Worm (Caenorhabditis elegans): ENCODE results near the gene myrf-2.

myrf-2 gene

ce11 chrX:10230872-10231271 lies 36.7 kb upstream of the myrf-2 start:
- TF ChIP-seq blmp-1 (tag; optimal IDR thresholded peaks at IDR 0.05) (peak; percentile 82), flh-1 (GFP tag; optimal IDR thresholded peaks at IDR 0.05) (no peak)

DNA sequence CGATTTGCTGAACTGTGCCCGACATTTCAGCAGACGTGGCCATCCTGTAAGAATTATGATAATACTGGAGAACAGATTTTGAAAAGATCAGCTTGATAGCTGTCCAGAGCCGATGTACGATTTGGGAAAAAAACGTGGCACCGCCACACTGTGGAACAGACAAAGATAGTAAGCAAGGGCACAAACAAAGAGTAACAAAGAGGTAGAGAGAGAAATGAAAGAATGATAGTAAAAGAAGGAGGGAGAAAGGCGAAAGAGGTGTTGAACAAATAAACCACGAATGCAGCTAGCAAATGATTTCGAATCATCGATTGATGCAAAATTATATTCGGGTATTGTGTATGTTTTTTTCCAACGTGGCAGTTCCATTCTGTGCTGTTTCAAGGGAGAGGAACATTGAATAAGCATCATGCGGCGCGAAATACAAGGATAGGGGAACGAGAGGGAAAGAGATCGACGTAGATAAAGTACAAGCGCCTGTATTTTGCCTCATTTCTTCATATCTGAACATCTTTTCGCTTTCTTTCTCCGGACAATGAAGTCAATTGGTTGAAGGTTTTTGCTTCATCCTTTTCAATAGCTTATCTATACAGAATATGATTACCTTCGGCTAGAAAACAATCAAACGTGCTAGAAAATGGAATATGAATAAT lies 34.0 kb upstream of the myrf-2 start, which contains the start of gene C14H10.3:
Gene C14H10.3 (minus strand): TSS at position 44 of the 653 bp plus-strand sequence.
- TF ChIP-seq elt-1 (tag; optimal IDR thresholded peaks at IDR 0.05; ENCODE audit: borderline replicate concordance, insufficient read depth) (peak; percentile 62), tbx-8 (GFP tag; optimal IDR thresholded peaks at IDR 0.05) (no peak), ham-2 (GFP tag; optimal IDR thresholded peaks at IDR 0.05) (peak; percentile 16)

DNA sequence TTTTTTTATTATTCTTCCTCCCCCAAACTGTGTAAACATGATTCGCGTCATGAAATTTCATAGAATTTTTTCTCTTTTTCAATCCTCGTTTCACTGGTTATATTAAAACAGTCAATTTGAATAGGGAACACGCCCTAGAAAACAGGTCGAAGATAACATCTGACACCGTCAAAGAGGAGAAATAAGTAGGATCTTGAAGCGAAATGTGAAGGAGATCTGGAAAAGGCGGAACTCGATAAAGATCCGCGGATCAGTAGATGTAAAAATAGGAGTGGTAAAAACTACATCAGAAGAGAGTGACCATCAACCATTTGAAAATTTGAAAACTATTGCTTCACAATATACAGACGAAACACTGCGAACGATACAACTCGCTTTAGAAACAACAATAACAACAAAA lies 33.0 kb upstream of the myrf-2 start:
- TF ChIP-seq elt-1 (tag; optimal IDR thresholded peaks at IDR 0.05; ENCODE audit: borderline replicate concordance, insufficient read depth) (peak; percentile 50), mep-1 (tag; optimal IDR thresholded peaks at IDR 0.05) (no peak), tbx-8 (GFP tag; optimal IDR thresholded peaks at IDR 0.05) (no peak)

- TF ChIP-seq mls-2 (tag; optimal IDR thresholded peaks at IDR 0.05) (no peak), M03D4.4 (tag; optimal IDR thresholded peaks at IDR 0.05) (no peak), blmp-1 (tag; optimal IDR thresholded peaks at IDR 0.05) (no peak), ham-2 (GFP tag; optimal IDR thresholded peaks at IDR 0.05) (no peak), unc-39 (tag; optimal IDR thresholded peaks at IDR 0.05) (no peak), ztf-11 (tag; optimal IDR thresholded peaks at IDR 0.05) (no peak), unc-120 (tag; optimal IDR thresholded peaks at IDR 0.05; ENCODE audit: poor library complexity, severe bottlenecking) (no peak), lin-13 (tag; optimal IDR thresholded peaks at IDR 0.05) (no peak), ceh-39 (tag; optimal IDR thresholded peaks at IDR 0.05) (no peak), elt-1 (tag; optimal IDR thresholded peaks at IDR 0.05; ENCODE audit: borderline replicate concordance, insufficient read depth) (no peak)
Observed at ce11 chrX:10225845-10226244, 31.7 kb upstream of the myrf-2 start.

ce11 chrX:10219184-10219705 lies 25.1 kb upstream of the myrf-2 start:
- TF ChIP-seq unc-39 (tag; optimal IDR thresholded peaks at IDR 0.05) (no peak), elt-3 (tag; optimal IDR thresholded peaks at IDR 0.05) (no peak), unc-120 (tag; optimal IDR thresholded peaks at IDR 0.05; ENCODE audit: poor library complexity, severe bottlenecking) (no peak), cnd-1 (tag; optimal IDR thresholded peaks at IDR 0.05) (no peak), lin-32 (GFP tag; optimal IDR thresholded peaks at IDR 0.05) (no peak), nhr-2 (tag; optimal IDR thresholded peaks at IDR 0.05) (no peak), hlh-1 (tag; optimal IDR thresholded peaks at IDR 0.05) (no peak), ceh-43 (GFP tag; optimal IDR thresholded peaks at IDR 0.05) (no peak), mls-2 (tag; optimal IDR thresholded peaks at IDR 0.05) (no peak), nhr-28 (tag; optimal IDR thresholded peaks at IDR 0.05) (no peak), nhr-12 (tag; optimal IDR thresholded peaks at IDR 0.05) (no peak)

ce11 chrX:10218779-10219178 lies 24.6 kb upstream of the myrf-2 start, which contains the start of gene F44A6.5:
F44A6.5 (minus strand) TSS chrX:10218929.
- TF ChIP-seq ces-1 (GFP tag; optimal IDR thresholded peaks at IDR 0.05), result no peak

DNA sequence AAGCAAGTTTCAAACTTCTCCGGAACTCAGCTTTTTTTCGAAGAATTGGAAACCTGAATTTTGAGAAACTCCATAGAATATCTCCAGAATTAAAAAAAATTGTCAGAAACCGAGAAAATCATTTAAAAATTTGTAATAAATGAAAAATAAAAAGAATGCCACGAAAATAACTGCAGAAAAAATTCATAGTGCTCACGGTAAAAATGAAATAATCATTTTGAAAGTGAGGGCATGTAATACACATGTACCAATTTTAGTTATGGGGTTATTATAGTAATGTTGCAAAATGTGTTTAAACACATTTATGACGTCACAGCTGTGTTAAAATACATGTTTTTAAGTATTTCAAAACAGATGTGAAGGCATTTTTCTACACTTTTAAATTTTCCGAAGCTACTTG lies 22.7 kb upstream of the myrf-2 start:
- TF ChIP-seq pha-4 (tag; optimal IDR thresholded peaks at IDR 0.05) (no peak), zip-8 (tag; optimal IDR thresholded peaks at IDR 0.05) (peak; percentile 30), unc-39 (tag; optimal IDR thresholded peaks at IDR 0.05) (no peak)

DNA sequence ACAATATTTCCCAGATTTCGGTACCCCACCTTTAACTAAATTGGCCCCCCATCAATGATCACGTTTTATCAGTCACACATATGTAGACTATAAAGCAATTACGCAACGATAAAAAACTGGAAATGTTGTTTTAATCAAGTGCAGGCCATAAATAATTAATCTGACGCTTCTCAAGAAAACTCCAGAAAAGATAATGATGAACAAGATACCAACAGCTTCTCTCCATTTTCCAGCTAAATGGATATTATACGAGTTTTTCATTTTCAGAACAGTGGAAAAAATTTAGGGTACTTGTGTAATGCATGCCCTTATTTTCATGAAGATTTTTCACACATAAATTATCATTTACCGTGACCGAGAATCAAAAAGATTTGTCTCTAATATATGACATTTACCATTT lies 22.2 kb upstream of the myrf-2 start:
- TF ChIP-seq lin-13 (tag; optimal IDR thresholded peaks at IDR 0.05) (no peak), drap-1 (GFP tag; optimal IDR thresholded peaks at IDR 0.05) (no peak), lsy-2 (tag; optimal IDR thresholded peaks at IDR 0.05) (no peak), ceh-43 (GFP tag; optimal IDR thresholded peaks at IDR 0.05) (no peak), ceh-39 (tag; optimal IDR thresholded peaks at IDR 0.05) (no peak), mep-1 (tag; optimal IDR thresholded peaks at IDR 0.05) (no peak), lin-32 (GFP tag; optimal IDR thresholded peaks at IDR 0.05) (no peak), mab-5 (tag; optimal IDR thresholded peaks at IDR 0.05) (no peak), unc-62 (GFP tag; optimal IDR thresholded peaks at IDR 0.05) (no peak), bed-3 (GFP tag; optimal IDR thresholded peaks at IDR 0.05) (no peak), hlh-1 (tag; optimal IDR thresholded peaks at IDR 0.05) (no peak)

Measured in whole organism, mixed stage, embryonic.